Worm (Caenorhabditis elegans) whole organism, mixed stage, embryonic: Measurements from ENCODE around the gene oac-29.

Source experiments
- elt-3 ChIP-seq: fragments of 150-350 bp; optimal IDR thresholded peaks from 2 replicates; lab custom pipeline; 2014; ENCODE audit warnings: missing biosample characterization, missing genetic modification characterization
- lin-32 ChIP-seq: fragments of 200-800 bp; sonication (Bioruptor generic); optimal IDR thresholded peaks from 2 replicates; lab custom pipeline; 2018; ENCODE audit warnings: mild to moderate bottlenecking, missing genetic modification characterization, missing compliant biosample characterization
- nhr-237 ChIP-seq: fragments of 150-350 bp; optimal IDR thresholded peaks from 2 replicates; lab custom pipeline; 2014; ENCODE audit warnings: missing biosample characterization, missing genetic modification characterization

ce11 chrV:8607353-8607850, 28.1 kb downstream of the oac-29 start, which contains the start of gene smk-1:
- TF ChIP-seq nhr-237 (tag; lab: Kevin White, UChicago) (no peak), lin-32 (GFP tag; lab: Kevin White, UChicago) (no peak), elt-3 (tag; lab: Kevin White, UChicago) (no peak)
